Fruit fly (Drosophila melanogaster): ENCODE results near the gene mab-21.

The mab-21 gene

dm6 chrX:5969860-5970665, 42.9 kb downstream of the mab-21 start (continued):
- no peak for TF ChIP-seq corto (GFP tag; optimal IDR thresholded peaks at IDR 0.05)
- TF ChIP-seq CG32767 (GFP tag; IDR thresholded peaks at IDR 0.05) = no peak
- no peak for TF ChIP-seq mld (GFP tag; IDR thresholded peaks at IDR 0.05; ENCODE audit: partially characterized antibody)
- TF ChIP-seq CG18599 (GFP tag; optimal IDR thresholded peaks at IDR 0.05) = peak; percentile 57
- TF ChIP-seq CG10565 (GFP tag; optimal IDR thresholded peaks at IDR 0.05) = no peak
- TF ChIP-seq CG18262 (tag; optimal IDR thresholded peaks at IDR 0.05) = peak; percentile 72
- TF ChIP-seq schlank (tag; optimal IDR thresholded peaks at IDR 0.05) = no peak
- peak; percentile 35 for TF ChIP-seq D19A (tag; optimal IDR thresholded peaks at IDR 0.05)
- TF ChIP-seq Dip2 (GFP tag; IDR thresholded peaks at IDR 0.05) = no peak
- TF ChIP-seq dimm (GFP tag; IDR thresholded peaks at IDR 0.05) = no peak
- TF ChIP-seq tx (GFP tag; optimal IDR thresholded peaks at IDR 0.05) = no peak
- peak; percentile 38 for TF ChIP-seq HLH3B (GFP tag; IDR thresholded peaks at IDR 0.05)
- TF ChIP-seq sisA (GFP tag; IDR thresholded peaks at IDR 0.05) = peak; percentile 42; the same call in 1 of the 2 replicates
- peak; percentile 27; the same call in 1 of the 2 replicates for TF ChIP-seq Rx (GFP tag; IDR thresholded peaks at IDR 0.05)
- peak; percentile 36 for TF ChIP-seq tin (GFP tag; optimal IDR thresholded peaks at IDR 0.05)
- TF ChIP-seq pnt (GFP tag; optimal IDR thresholded peaks at IDR 0.05) = peak; percentile 28
- no peak for TF ChIP-seq Lhr (GFP tag; optimal IDR thresholded peaks at IDR 0.05)
- peak; percentile 44 for TF ChIP-seq CG9215 (GFP tag; IDR thresholded peaks at IDR 0.05)
- no peak for TF ChIP-seq CG2199 (GFP tag; IDR thresholded peaks at IDR 0.05)
- peak; percentile 28 for TF ChIP-seq CG17385 (GFP tag; optimal IDR thresholded peaks at IDR 0.05)
- TF ChIP-seq zfh1 (GFP tag; IDR thresholded peaks at IDR 0.05) = peak; percentile 76
- TF ChIP-seq TFAM (GFP tag; optimal IDR thresholded peaks at IDR 0.05) = no peak
- TF ChIP-seq CG16863 (GFP tag; optimal IDR thresholded peaks at IDR 0.05) = peak; percentile 1
- no peak for TF ChIP-seq CG12299 (tag; optimal IDR thresholded peaks at IDR 0.05)
- peak in 1 of 2 experiments; percentile 8 for TF ChIP-seq Eip74EF (GFP tag; optimal IDR thresholded peaks at IDR 0.05)
- TF ChIP-seq CG1024 (GFP tag; IDR thresholded peaks at IDR 0.05) = 0 out of 2 replicates have a peak, but pooled peaks have one; percentile 10
- peak; percentile 40; the same call in 1 of the 2 replicates for TF ChIP-seq H2.0 (GFP tag; IDR thresholded peaks at IDR 0.05)
- no peak for TF ChIP-seq CG14965 (GFP tag; optimal IDR thresholded peaks at IDR 0.05; ENCODE audit: borderline replicate concordance)
- TF ChIP-seq zen2 (GFP tag; IDR thresholded peaks at IDR 0.05; ENCODE audit: partially characterized antibody) = no peak
- TF ChIP-seq Bdp1 (GFP tag; optimal IDR thresholded peaks at IDR 0.05) = no peak
- peak; percentile 32 for TF ChIP-seq Ptx1 (GFP tag; IDR thresholded peaks at IDR 0.05)
- peak; percentile 9 for TF ChIP-seq pros (GFP tag; optimal IDR thresholded peaks at IDR 0.05)
- TF ChIP-seq CTCF (GFP tag; optimal IDR thresholded peaks at IDR 0.05) = no peak
- no peak for TF ChIP-seq CG4617 (GFP tag; optimal IDR thresholded peaks at IDR 0.05; ENCODE audit: borderline replicate concordance)
- no peak for TF ChIP-seq Trl (optimal IDR thresholded peaks at IDR 0.05)
- no peak for TF ChIP-seq Trl (GFP tag; optimal IDR thresholded peaks at IDR 0.05)
- no peak for TF ChIP-seq hbn (GFP tag; IDR thresholded peaks at IDR 0.05; ENCODE audit: partially characterized antibody)
- TF ChIP-seq sima (GFP tag; optimal IDR thresholded peaks at IDR 0.05) = no peak
- no peak for TF ChIP-seq Sry-δ (GFP tag; optimal IDR thresholded peaks at IDR 0.05)
- peak; percentile 17 for TF ChIP-seq CG16815 (GFP tag; optimal IDR thresholded peaks at IDR 0.05)
- TF ChIP-seq unc-4 (GFP tag; IDR thresholded peaks at IDR 0.05; ENCODE audit: partially characterized antibody) = no peak
- TF ChIP-seq CG15601 (tag; optimal IDR thresholded peaks at IDR 0.05) = peak; percentile 22
- TF ChIP-seq emc (GFP tag; optimal IDR thresholded peaks at IDR 0.05) = no peak
- TF ChIP-seq sim (GFP tag; IDR thresholded peaks at IDR 0.05) = peak; percentile 21; the same call in 1 of the 2 replicates
- TF ChIP-seq CG6175 (GFP tag; IDR thresholded peaks at IDR 0.05) = no peak
- TF ChIP-seq Atf-2 (GFP tag; optimal IDR thresholded peaks at IDR 0.05) = no peak
- TF ChIP-seq CG17359 (tag; optimal IDR thresholded peaks at IDR 0.05) = peak; percentile 29
- no peak for TF ChIP-seq p53 (GFP tag; optimal IDR thresholded peaks at IDR 0.05)
- TF ChIP-seq CG9727 (GFP tag; optimal IDR thresholded peaks at IDR 0.05) = peak; percentile 61
- TF ChIP-seq CrebB (tag; optimal IDR thresholded peaks at IDR 0.05) = no peak
